Fruit fly (Drosophila melanogaster) whole organism, embryonic: Measurements from ENCODE around the gene Hr96.

Experiments
- Atf6 ChIP-seq: fragments of 200-800 bp; sonication (Bioruptor generic); IDR thresholded peaks from 2 replicates; pipeline ENCODE4 v1.3.6; 2022; ENCODE audit warnings: missing biosample characterization, missing genetic modification characterization
- CG10321 ChIP-seq: fragments of 200-800 bp; sonication (Bioruptor generic); IDR thresholded peaks from 2 replicates; pipeline ENCODE4 v1.3.6; 2022; ENCODE audit warnings: missing biosample characterization, missing genetic modification characterization
- CG12942 ChIP-seq: fragments of 200-800 bp; sonication (Bioruptor generic); optimal IDR thresholded peaks from 3 replicates; lab custom pipeline; 2016; ENCODE audit warnings: missing biosample characterization, missing genetic modification characterization
- CG1602 ChIP-seq: fragments of 200-800 bp; sonication (Bioruptor generic); optimal IDR thresholded peaks from 3 replicates; lab custom pipeline; 2016; ENCODE audit warnings: missing biosample characterization, missing genetic modification characterization
- CG18599 ChIP-seq: fragments of 200-800 bp; sonication (Bioruptor generic); optimal IDR thresholded peaks from 3 replicates; lab custom pipeline; 2017; ENCODE audit warnings: missing biosample characterization, missing genetic modification characterization, mild to moderate bottlenecking, moderate library complexity, missing genetic modification reagents
- CG2678 ChIP-seq: fragments of 200-800 bp; sonication (Bioruptor generic); optimal IDR thresholded peaks from 3 replicates; lab custom pipeline; 2019; ENCODE audit warnings: missing biosample characterization, mild to moderate bottlenecking, missing genetic modification characterization, moderate library complexity
- CG2712 ChIP-seq: fragments of 200-800 bp; optimal IDR thresholded peaks from 3 replicates; lab custom pipeline; 2019; ENCODE audit warnings: missing biosample characterization, mild to moderate bottlenecking, missing genetic modification characterization, moderate library complexity
- CG31224 ChIP-seq: fragments of 200-800 bp; sonication (Bioruptor generic); IDR thresholded peaks from 2 replicates; pipeline ENCODE4 v1.3.6; 2022; ENCODE audit warnings: missing biosample characterization, missing genetic modification characterization
- CG33213 ChIP-seq: fragments of 200-800 bp; sonication (Bioruptor generic); optimal IDR thresholded peaks from 3 replicates; lab custom pipeline; 2016; ENCODE audit warnings: missing biosample characterization, missing genetic modification characterization
- CG3847 ChIP-seq: fragments of 200-800 bp; sonication (Bioruptor generic); IDR thresholded peaks from 2 replicates; pipeline ENCODE4 v1.3.6; 2022; ENCODE audit warnings: missing biosample characterization, missing genetic modification characterization
- CG4820 ChIP-seq: fragments of 200-800 bp; sonication (Bioruptor generic); optimal IDR thresholded peaks from 3 replicates; lab custom pipeline; 2016; ENCODE audit warnings: missing biosample characterization, missing genetic modification characterization
- CG7372 ChIP-seq: fragments of 200-800 bp; sonication (Bioruptor generic); IDR thresholded peaks from 2 replicates; pipeline ENCODE4 v1.3.6; 2022; ENCODE audit warnings: missing biosample characterization, missing genetic modification characterization
- CG9817 ChIP-seq: fragments of 200-800 bp; sonication (Bioruptor generic); optimal IDR thresholded peaks from 2 replicates; lab custom pipeline; 2018; ENCODE audit warnings: missing biosample characterization, mild to moderate bottlenecking, missing genetic modification characterization, moderate library complexity
- Chrac-16 ChIP-seq: fragments of 200-800 bp; sonication (Bioruptor generic); optimal IDR thresholded peaks from 3 replicates; lab custom pipeline; 2016; ENCODE audit warnings: missing biosample characterization, missing genetic modification characterization
- Dfd ChIP-seq, 2 experiments: fragments of >200 bp; optimal IDR thresholded peaks; 2 replicates each; lab custom pipeline; 2017; ENCODE audit warnings: missing biosample characterization in 2 of 2, missing genetic modification characterization in 2 of 2
- Gug ChIP-seq: fragments of 200-800 bp; sonication (Bioruptor generic); IDR thresholded peaks from 4 replicates; pipeline ENCODE4 v1.3.6; 2022; ENCODE audit warnings: missing biosample characterization, missing genetic modification characterization
- Hr3 ChIP-seq: fragments of 200-800 bp; sonication (Bioruptor generic); optimal IDR thresholded peaks from 3 replicates; lab custom pipeline; 2016; ENCODE audit warnings: missing biosample characterization, missing genetic modification characterization
- Lim3 ChIP-seq: fragments of 200-800 bp; sonication (Bioruptor generic); IDR thresholded peaks from 2 replicates; pipeline ENCODE4 v1.3.6; 2022; ENCODE audit warnings: missing biosample characterization, missing genetic modification characterization
- NFAT ChIP-seq: fragments of 200-800 bp; sonication (Bioruptor generic); IDR thresholded peaks from 2 replicates; pipeline ENCODE4 v1.3.6; 2022; ENCODE audit warnings: missing biosample characterization, missing genetic modification characterization
- Oaz ChIP-seq: fragments of 200-800 bp; sonication (Bioruptor generic); IDR thresholded peaks from 2 replicates; pipeline ENCODE4 v1.3.6; 2022; ENCODE audit warnings: missing biosample characterization, missing genetic modification characterization
- Ptx1 ChIP-seq: fragments of 200-800 bp; sonication (Bioruptor generic); IDR thresholded peaks from 2 replicates; pipeline ENCODE4 v1.3.6; 2022; ENCODE audit warnings: missing biosample characterization, missing genetic modification characterization
- Rfx ChIP-seq: fragments of 200-800 bp; sonication (Bioruptor generic); IDR thresholded peaks from 2 replicates; pipeline ENCODE4 v1.3.6; 2022; ENCODE audit warnings: missing biosample characterization, missing genetic modification characterization
- al ChIP-seq: fragments of 200-800 bp; sonication (Bioruptor generic); IDR thresholded peaks from 2 replicates; pipeline ENCODE4 v1.3.6; 2022; ENCODE audit warnings: missing biosample characterization, missing genetic modification characterization
- bowl ChIP-seq: fragments of 200-800 bp; sonication (Bioruptor generic); IDR thresholded peaks from 2 replicates; pipeline ENCODE4 v1.3.6; 2022; ENCODE audit warnings: missing biosample characterization, missing genetic modification characterization
- br ChIP-seq: fragments of >200 bp; optimal IDR thresholded peaks from 2 replicates; lab custom pipeline; 2017
- btn ChIP-seq: fragments of 200-800 bp; sonication (Bioruptor generic); optimal IDR thresholded peaks from 2 replicates; lab custom pipeline; 2016; ENCODE audit warnings: missing biosample characterization, missing genetic modification characterization
- da ChIP-seq: fragments of 200-800 bp; sonication (Bioruptor generic); optimal IDR thresholded peaks from 2 replicates; lab custom pipeline; 2016; ENCODE audit warnings: missing biosample characterization, missing genetic modification characterization
- dimm ChIP-seq: fragments of 200-800 bp; sonication (Bioruptor generic); IDR thresholded peaks from 2 replicates; pipeline ENCODE4 v1.3.6; 2022; ENCODE audit warnings: missing biosample characterization, missing genetic modification characterization
- disco-r ChIP-seq: fragments of 200-800 bp; sonication (Bioruptor generic); optimal IDR thresholded peaks from 2 replicates; lab custom pipeline; 2016; ENCODE audit warnings: missing biosample characterization, missing genetic modification characterization
- en ChIP-seq: fragments of 200-800 bp; sonication (Bioruptor generic); optimal IDR thresholded peaks from 2 replicates; lab custom pipeline; 2016; ENCODE audit warnings: missing biosample characterization, missing genetic modification characterization
- esg ChIP-seq: fragments of 200-800 bp; sonication (Bioruptor generic); conservative IDR thresholded peaks from 2 replicates; pipeline ENCODE4 v1.3.6; 2022; ENCODE audit warnings: missing biosample characterization, missing genetic modification characterization
- fd102C ChIP-seq: fragments of 200-800 bp; sonication (Bioruptor generic); optimal IDR thresholded peaks from 2 replicates; lab custom pipeline; 2018; ENCODE audit warnings: missing biosample characterization, mild to moderate bottlenecking, missing genetic modification characterization, moderate library complexity
- fu2 ChIP-seq: fragments of 200-800 bp; sonication (Bioruptor generic); optimal IDR thresholded peaks from 2 replicates; lab custom pipeline; 2016; ENCODE audit warnings: missing biosample characterization, missing genetic modification characterization
- grau ChIP-seq: fragments of 200-800 bp; optimal IDR thresholded peaks from 3 replicates; lab custom pipeline; 2019; ENCODE audit warnings: missing biosample characterization, mild to moderate bottlenecking, missing genetic modification characterization, moderate library complexity
- hbn ChIP-seq: fragments of 200-800 bp; sonication (Bioruptor generic); IDR thresholded peaks from 2 replicates; pipeline ENCODE4 v1.3.6; 2022; ENCODE audit warnings: missing biosample characterization, missing genetic modification characterization; ENCODE audit not compliant: partially characterized antibody
- insv ChIP-seq, 2 experiments: fragments of 200-800 bp; sonication (Bioruptor generic); optimal IDR thresholded peaks; 3 replicates each; lab custom pipeline; 2016 to 2018; ENCODE audit warnings: missing biosample characterization in 2 of 2, missing genetic modification characterization in 2 of 2
- kay ChIP-seq: fragments of 200-800 bp; sonication (Bioruptor generic); optimal IDR thresholded peaks from 2 replicates; lab custom pipeline; 2016; ENCODE audit warnings: missing biosample characterization, missing genetic modification characterization
- lab ChIP-seq: fragments of 200-800 bp; sonication (Bioruptor generic); optimal IDR thresholded peaks from 3 replicates; lab custom pipeline; 2017; ENCODE audit warnings: missing biosample characterization, missing genetic modification characterization, mild to moderate bottlenecking, moderate library complexity, missing genetic modification reagents
- luna ChIP-seq: fragments of 200-800 bp; sonication (Bioruptor generic); optimal IDR thresholded peaks from 2 replicates; lab custom pipeline; 2016; ENCODE audit warnings: missing biosample characterization, missing genetic modification characterization
- maf-S ChIP-seq: fragments of 200-800 bp; sonication (Bioruptor generic); optimal IDR thresholded peaks from 2 replicates; lab custom pipeline; 2016; ENCODE audit warnings: missing biosample characterization, missing genetic modification characterization
- mld ChIP-seq: fragments of 200-800 bp; sonication (Bioruptor generic); IDR thresholded peaks from 3 replicates; pipeline ENCODE4 v1.3.6; 2022; ENCODE audit warnings: missing biosample characterization, missing genetic modification characterization; ENCODE audit not compliant: partially characterized antibody
- p53 ChIP-seq: fragments of 200-800 bp; sonication (Bioruptor generic); optimal IDR thresholded peaks from 2 replicates; lab custom pipeline; 2016; ENCODE audit warnings: missing biosample characterization, missing genetic modification characterization
- peb ChIP-seq: fragments of 200-800 bp; sonication (Bioruptor generic); IDR thresholded peaks from 2 replicates; pipeline ENCODE4 v1.3.6; 2022; ENCODE audit warnings: missing biosample characterization, missing genetic modification characterization
- pnt ChIP-seq: fragments of 200-800 bp; sonication (Bioruptor generic); optimal IDR thresholded peaks from 3 replicates; lab custom pipeline; 2016; ENCODE audit warnings: missing biosample characterization, missing genetic modification characterization
- pum ChIP-seq: fragments of 200-800 bp; sonication (Bioruptor generic); optimal IDR thresholded peaks from 2 replicates; lab custom pipeline; 2016; ENCODE audit warnings: missing biosample characterization, missing genetic modification characterization
- sqz ChIP-seq: fragments of 200-800 bp; sonication (Bioruptor generic); optimal IDR thresholded peaks from 3 replicates; lab custom pipeline; 2018; ENCODE audit warnings: missing biosample characterization, mild to moderate bottlenecking, missing genetic modification characterization
- stc ChIP-seq: fragments of 200-800 bp; sonication (Bioruptor generic); IDR thresholded peaks from 2 replicates; pipeline ENCODE4 v1.3.6; 2022; ENCODE audit warnings: missing biosample characterization, missing genetic modification characterization
- tgo ChIP-seq: fragments of 200-800 bp; sonication (Bioruptor generic); IDR thresholded peaks from 3 replicates; pipeline ENCODE4 v1.3.6; 2022; ENCODE audit warnings: missing biosample characterization, missing genetic modification characterization
- unc-4 ChIP-seq: fragments of 200-800 bp; sonication (Bioruptor generic); IDR thresholded peaks from 2 replicates; pipeline ENCODE4 v1.3.6; 2022; ENCODE audit warnings: missing biosample characterization, missing genetic modification characterization; ENCODE audit not compliant: partially characterized antibody
- wek ChIP-seq: fragments of 200-800 bp; sonication (Bioruptor generic); optimal IDR thresholded peaks from 3 replicates; lab custom pipeline; 2018; ENCODE audit warnings: missing biosample characterization, mild to moderate bottlenecking, missing genetic modification characterization, moderate library complexity
- z ChIP-seq: fragments of 200-800 bp; sonication (Bioruptor generic); IDR thresholded peaks from 3 replicates; pipeline ENCODE4 v1.3.6; 2022; ENCODE audit warnings: missing biosample characterization, missing genetic modification characterization

Hr96 gene

dm6 chr3R:25027281-25028219 lies 2.5 kb downstream of the Hr96 start (continued):
- TF ChIP-seq Rfx (peak; percentile 47; the same call in 1 of the 2 replicates), fd102C (GFP tag; lab: Kevin White, UChicago) (no peak), Hr3 (GFP tag; lab: Kevin White, UChicago) (no peak), CG7372 (GFP tag; lab: Robert Waterston, UW) (no peak), Lim3 (GFP tag; lab: Robert Waterston, UW) (no peak), insv (GFP tag; optimal IDR thresholded peaks at IDR 0.05; lab: Kevin White, UChicago) (no peak), kay (GFP tag; lab: Kevin White, UChicago) (peak; percentile 50), Atf6 (GFP tag; lab: Robert Waterston, UW) (peak; percentile 32; the same call in 1 of the 2 replicates), wek (GFP tag; lab: Kevin White, UChicago) (no peak), fu2 (GFP tag; lab: Kevin White, UChicago) (peak; percentile 31), peb (GFP tag; lab: Robert Waterston, UW) (no peak), br (lab: Kevin White, UChicago) (no peak), CG12942 (GFP tag; lab: Kevin White, UChicago) (no peak), pum (GFP tag; lab: Kevin White, UChicago) (no peak), lab (GFP tag; lab: Kevin White, UChicago) (no peak), luna (GFP tag; lab: Kevin White, UChicago) (no peak), Dfd (GFP tag; optimal IDR thresholded peaks at IDR 0.05; lab: Kevin White, UChicago) (no peak), z (no peak), CG2712 (tag; lab: Kevin White, UChicago) (no peak), da (GFP tag; lab: Kevin White, UChicago) (no peak), Ptx1 (GFP tag; lab: Robert Waterston, UW) (no peak), disco-r (GFP tag; lab: Kevin White, UChicago) (no peak), NFAT (GFP tag; lab: Robert Waterston, UW) (peak; percentile 20; the same call in 1 of the 2 replicates), CG10321 (no peak), CG18599 (GFP tag; lab: Kevin White, UChicago) (no peak), btn (GFP tag; lab: Kevin White, UChicago) (no peak), p53 (GFP tag; lab: Kevin White, UChicago) (no peak), Oaz (GFP tag; lab: Robert Waterston, UW) (no peak), tgo (GFP tag; lab: Robert Waterston, UW) (no peak), mld (GFP tag; lab: Robert Waterston, UW) (no peak), sqz (GFP tag; lab: Kevin White, UChicago) (no peak), CG1602 (no peak), en (GFP tag; lab: Kevin White, UChicago) (no peak), stc (GFP tag; lab: Robert Waterston, UW) (peak; percentile 24; the same call in 1 of the 2 replicates), CG33213 (GFP tag; lab: Kevin White, UChicago) (no peak), al (0 out of 2 replicates have a peak, but pooled peaks have one; percentile 14), CG3847 (GFP tag; lab: Robert Waterston, UW) (no peak), grau (no peak), pnt (GFP tag; lab: Kevin White, UChicago) (no peak), Chrac-16 (peak; percentile 13), hbn (GFP tag; lab: Robert Waterston, UW) (no peak), esg (no peak; the same call in 1 of the 2 replicates), maf-S (GFP tag; lab: Kevin White, UChicago) (peak; percentile 8), unc-4 (no peak), bowl (no peak), Gug (GFP tag; lab: Robert Waterston, UW) (no peak), CG4820 (no peak), dimm (no peak), CG31224 (GFP tag; lab: Robert Waterston, UW) (peak; percentile 99), CG9817 (no peak), CG2678 (no peak)
